Fruit fly (Drosophila melanogaster) whole organism, wandering third instar larva: Measurements from ENCODE around the gene RagA-B.

ENCODE experiments used
- Abd-B ChIP-seq: fragments of >200 bp; optimal IDR thresholded peaks from 2 replicates; lab custom pipeline; 2017; ENCODE audit warnings: missing biosample characterization, missing genetic modification characterization
- CG32264 ChIP-seq: fragments of 200-800 bp; sonication (Bioruptor generic); optimal IDR thresholded peaks from 2 replicates; lab custom pipeline; 2016; ENCODE audit warnings: missing biosample characterization, missing genetic modification characterization
- CG9705 ChIP-seq: fragments of 200-800 bp; sonication (Bioruptor generic); optimal IDR thresholded peaks from 2 replicates; lab custom pipeline; 2018; ENCODE audit warnings: missing biosample characterization, mild to moderate bottlenecking, missing genetic modification characterization
- CrebA ChIP-seq: fragments of 200-800 bp; sonication (Bioruptor generic); optimal IDR thresholded peaks from 2 replicates; lab custom pipeline; 2016; ENCODE audit warnings: missing biosample characterization, mild to moderate bottlenecking, missing genetic modification characterization, borderline replicate concordance
- Dfd ChIP-seq: fragments of >200 bp; optimal IDR thresholded peaks from 2 replicates; lab custom pipeline; 2017; ENCODE audit warnings: missing biosample characterization, missing genetic modification characterization
- Dif ChIP-seq: fragments of 200-275, 200-300 bp; sonication (Bioruptor generic); optimal IDR thresholded peaks from 2 replicates; lab custom pipeline; 2018; ENCODE audit warnings: missing biosample characterization, missing genetic modification characterization; ENCODE audit not compliant: partially characterized antibody
- GATAd ChIP-seq: sonication (Bioruptor generic); optimal IDR thresholded peaks from 2 replicates; lab custom pipeline; 2016; ENCODE audit warnings: missing biosample characterization, missing genetic modification characterization
- HLH106 ChIP-seq: fragments of 200-800 bp; optimal IDR thresholded peaks from 3 replicates; lab custom pipeline; 2019; ENCODE audit warnings: missing biosample characterization, mild to moderate bottlenecking, missing genetic modification characterization, moderate library complexity
- Hnf4 ChIP-seq: fragments of 200-800 bp; sonication (Bioruptor generic); optimal IDR thresholded peaks from 2 replicates; lab custom pipeline; 2016; ENCODE audit warnings: missing biosample characterization, mild to moderate bottlenecking, missing genetic modification characterization
- Hr83 ChIP-seq: fragments of 200-300 bp; sonication (Bioruptor generic); optimal IDR thresholded peaks from 2 replicates; lab custom pipeline; 2016; ENCODE audit warnings: missing biosample characterization, mild to moderate bottlenecking, missing genetic modification characterization, moderate library complexity; ENCODE audit not compliant: poor library complexity, severe bottlenecking
- Jra ChIP-seq: sonication (Bioruptor generic); optimal IDR thresholded peaks from 2 replicates; lab custom pipeline; 2016; ENCODE audit warnings: missing biosample characterization, missing genetic modification characterization
- Myc ChIP-seq: fragments of >200 bp; optimal IDR thresholded peaks from 2 replicates; lab custom pipeline; 2017
- N ChIP-seq: fragments of >200 bp; optimal IDR thresholded peaks from 2 replicates; lab custom pipeline; 2018; ENCODE audit warnings: missing biosample characterization, missing external identifiers, missing genetic modification characterization
- OdsH ChIP-seq: fragments of 200-800 bp; sonication (Bioruptor generic); optimal IDR thresholded peaks from 2 replicates; lab custom pipeline; 2016; ENCODE audit warnings: missing biosample characterization, mild to moderate bottlenecking, missing genetic modification characterization
- Rel ChIP-seq, 2 experiments: fragments of 200-800 bp; sonication (Bioruptor generic) in 1 of 2; optimal IDR thresholded peaks; 2 replicates in 1 of 2; 3 replicates in 1 of 2; lab custom pipeline; 2016 to 2019; ENCODE audit warnings: mild to moderate bottlenecking in 2 of 2, missing biosample characterization in 2 of 2, missing genetic modification characterization in 2 of 2, moderate library complexity in 1 of 2
- Sp1 ChIP-seq: fragments of 200-800 bp; sonication (Bioruptor generic); optimal IDR thresholded peaks from 3 replicates; lab custom pipeline; 2019; ENCODE audit warnings: missing biosample characterization, mild to moderate bottlenecking, missing genetic modification characterization, moderate library complexity
- br ChIP-seq: fragments of 200-800 bp; sonication (Bioruptor generic); optimal IDR thresholded peaks from 2 replicates; lab custom pipeline; 2016; ENCODE audit warnings: missing biosample characterization, missing genetic modification characterization
- brk ChIP-seq: fragments of 200-800 bp; sonication (Bioruptor generic); optimal IDR thresholded peaks from 2 replicates; lab custom pipeline; 2016; ENCODE audit warnings: missing biosample characterization, mild to moderate bottlenecking, missing genetic modification characterization
- dl ChIP-seq, 2 experiments: fragments of 175-275, 200-275 bp in 1 of 2; fragments of 200-275 bp in 1 of 2; sonication (Bioruptor generic); optimal IDR thresholded peaks; lab custom pipeline; 2018; ENCODE audit warnings: mild to moderate bottlenecking in 2 of 2, missing biosample characterization in 2 of 2, missing genetic modification characterization in 2 of 2, moderate library complexity in 2 of 2; ENCODE audit not compliant: partially characterized antibody in 2 of 2, insufficient read depth in 1 of 2
- dmrt93B ChIP-seq: fragments of 200-800 bp; sonication (Bioruptor generic); optimal IDR thresholded peaks from 2 replicates; lab custom pipeline; 2018; ENCODE audit warnings: missing biosample characterization, mild to moderate bottlenecking, missing genetic modification characterization
- dsf ChIP-seq: sonication (Bioruptor generic); optimal IDR thresholded peaks from 2 replicates; lab custom pipeline; 2016; ENCODE audit warnings: missing biosample characterization, missing genetic modification characterization, borderline replicate concordance
- ey ChIP-seq: fragments of 200-800 bp; sonication (Bioruptor generic); optimal IDR thresholded peaks from 2 replicates; lab custom pipeline; 2016; ENCODE audit warnings: missing biosample characterization, missing genetic modification characterization
- foxo ChIP-seq, 2 experiments: fragments of 200-800 bp; sonication (Bioruptor generic); optimal IDR thresholded peaks; 2 replicates in 1 of 2; 3 replicates in 1 of 2; lab custom pipeline; 2016 to 2017; ENCODE audit warnings: missing biosample characterization in 2 of 2, missing genetic modification characterization in 2 of 2
- fru ChIP-seq: fragments of 200-800 bp; sonication (Bioruptor generic); optimal IDR thresholded peaks from 3 replicates; lab custom pipeline; 2016; ENCODE audit warnings: missing biosample characterization, mild to moderate bottlenecking, missing genetic modification characterization
- h ChIP-seq: fragments of 200-800 bp; sonication (Bioruptor generic); optimal IDR thresholded peaks from 3 replicates; lab custom pipeline; 2016; ENCODE audit warnings: missing biosample characterization, mild to moderate bottlenecking, missing genetic modification characterization
- jim ChIP-seq: fragments of 175-275, 200-325 bp; sonication (Bioruptor generic); optimal IDR thresholded peaks from 2 replicates; lab custom pipeline; 2016; ENCODE audit warnings: missing biosample characterization, mild to moderate bottlenecking, missing genetic modification characterization
- lola ChIP-seq: fragments of >200 bp; optimal IDR thresholded peaks from 2 replicates; lab custom pipeline; 2017; ENCODE audit warnings: missing biosample characterization, missing genetic modification characterization
- pan ChIP-seq: fragments of >200 bp; optimal IDR thresholded peaks from 2 replicates; lab custom pipeline; 2017
- psq ChIP-seq: fragments of 200-800 bp; sonication (Bioruptor generic); optimal IDR thresholded peaks from 3 replicates; lab custom pipeline; 2017; ENCODE audit warnings: missing biosample characterization, mild to moderate bottlenecking, missing genetic modification characterization, moderate library complexity
- rgr ChIP-seq: fragments of 200-800 bp; sonication (Bioruptor generic); optimal IDR thresholded peaks from 3 replicates; lab custom pipeline; 2016; ENCODE audit warnings: missing biosample characterization, mild to moderate bottlenecking, missing genetic modification characterization
- sage ChIP-seq: fragments of 200-800 bp; sonication (Bioruptor generic); optimal IDR thresholded peaks from 2 replicates; lab custom pipeline; 2016; ENCODE audit warnings: missing biosample characterization, mild to moderate bottlenecking, missing genetic modification characterization
- sv ChIP-seq: fragments of 200-800 bp; sonication (Bioruptor generic); optimal IDR thresholded peaks from 3 replicates; lab custom pipeline; 2016; ENCODE audit warnings: missing biosample characterization, missing genetic modification characterization
- tai ChIP-seq: sonication (Bioruptor generic); optimal IDR thresholded peaks from 2 replicates; lab custom pipeline; 2016; ENCODE audit warnings: missing biosample characterization, missing genetic modification characterization
- usp ChIP-seq: fragments of >200 bp; optimal IDR thresholded peaks from 2 replicates; lab custom pipeline; 2017; ENCODE audit warnings: missing biosample characterization, missing genetic modification characterization
- woc ChIP-seq: sonication (Bioruptor generic); optimal IDR thresholded peaks from 2 replicates; lab custom pipeline; 2016; ENCODE audit warnings: missing biosample characterization, mild to moderate bottlenecking, missing genetic modification characterization

RagA-B gene

DNA sequence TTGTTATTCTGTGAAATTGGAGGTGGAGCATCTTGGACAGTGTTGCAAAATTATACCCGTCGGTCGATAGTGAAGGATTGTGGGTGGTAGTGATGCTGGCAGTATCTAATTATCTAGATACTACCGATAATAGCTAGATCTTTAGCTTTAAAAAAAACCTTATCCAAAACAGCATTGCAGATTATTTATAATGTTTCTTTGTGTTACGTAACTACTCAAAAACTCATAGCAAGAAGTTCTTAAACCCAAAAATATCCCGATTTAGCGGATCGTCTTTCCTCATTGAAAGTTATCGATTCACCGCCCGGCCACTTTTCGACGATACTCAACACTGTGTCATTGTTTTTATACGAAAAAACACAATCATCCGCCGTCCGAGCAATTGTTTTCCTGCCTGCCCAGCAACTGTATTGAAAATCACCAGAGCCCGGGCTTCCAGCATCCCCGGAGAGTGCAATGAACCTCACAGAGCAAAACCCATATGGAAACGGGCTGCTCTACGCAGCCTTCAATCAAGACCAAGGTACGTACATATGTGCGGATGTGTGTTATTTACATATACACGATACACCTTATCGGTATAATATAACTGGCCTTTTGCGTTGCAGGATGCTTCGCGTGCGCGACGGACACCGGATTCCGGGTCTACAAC lies 8.9 kb upstream of the RagA-B start, which contains the start of gene CG11975 (continued):
- TF ChIP-seq ey (GFP tag; lab: Kevin White, UChicago) (peak; percentile 84), pan (lab: Kevin White, UChicago) (no peak), foxo (GFP tag; optimal IDR thresholded peaks at IDR 0.05; lab: Kevin White, UChicago) (peak; percentile 40 to 89), Hnf4 (GFP tag; lab: Kevin White, UChicago) (peak; percentile 91), lola (GFP tag; lab: Kevin White, UChicago) (no peak)

dm6 chr3R:8984602-8985074 lies 523 bp upstream of the RagA-B start, which contains the start of gene CG11970:
Gene CG11970, plus strand, starts transcription at chr3R:8984718.
- TF ChIP-seq HLH106 (peak; percentile 71), br (GFP tag; lab: Kevin White, UChicago) (no peak), CG32264 (GFP tag; lab: Kevin White, UChicago) (no peak), GATAd (GFP tag; lab: Kevin White, UChicago) (no peak), Dfd (GFP tag; lab: Kevin White, UChicago) (no peak), pan (lab: Kevin White, UChicago) (no peak), jim (GFP tag; lab: Kevin White, UChicago) (no peak), Myc (lab: Kevin White, UChicago) (peak; percentile 23), usp (GFP tag; lab: Kevin White, UChicago) (no peak), brk (GFP tag; lab: Kevin White, UChicago) (no peak), Hr83 (GFP tag; lab: Kevin White, UChicago) (peak; percentile 25), foxo (GFP tag; optimal IDR thresholded peaks at IDR 0.05; lab: Kevin White, UChicago) (peak in 1 of 2 experiments; percentile 48), dl (GFP tag; optimal IDR thresholded peaks at IDR 0.05; lab: Kevin White, UChicago; ENCODE audit: insufficient read depth in 1 of 2, partially characterized antibody in 2 of 2) (no peak), Jra (GFP tag; lab: Kevin White, UChicago) (peak; percentile 31), psq (GFP tag; lab: Kevin White, UChicago) (peak; percentile 26), dsf (GFP tag; lab: Kevin White, UChicago) (no peak), h (GFP tag; lab: Kevin White, UChicago) (no peak), sage (no peak), dmrt93B (no peak), Abd-B (GFP tag; lab: Kevin White, UChicago) (no peak), fru (peak; percentile 44), CG9705 (GFP tag; lab: Kevin White, UChicago) (peak; percentile 62), N (GFP tag; lab: Kevin White, UChicago) (no peak), OdsH (GFP tag; lab: Kevin White, UChicago) (peak; percentile 24), Hnf4 (GFP tag; lab: Kevin White, UChicago) (no peak), tai (no peak), rgr (peak; percentile 42), lola (GFP tag; lab: Kevin White, UChicago) (no peak), Dif (GFP tag; lab: Kevin White, UChicago) (no peak), CrebA (no peak), Sp1 (GFP tag; lab: Kevin White, UChicago) (peak; percentile 42), Rel (GFP tag; optimal IDR thresholded peaks at IDR 0.05; lab: Kevin White, UChicago) (no peak), Rel (tag; optimal IDR thresholded peaks at IDR 0.05; lab: Kevin White, UChicago) (peak; percentile 15), ey (GFP tag; lab: Kevin White, UChicago) (peak; percentile 37), woc (GFP tag; lab: Kevin White, UChicago) (peak; percentile 51), sv (GFP tag; lab: Kevin White, UChicago) (no peak)
